Worm (Caenorhabditis elegans): ENCODE data around the gene W05E10.1.

The W05E10.1 gene

ce11 chrV:11649254-11649653 lies 42.2 kb downstream of the W05E10.1 start:
- no peak for TF ChIP-seq unc-62 (GFP tag; optimal IDR thresholded peaks at IDR 0.05)

ce11 chrV:11648435-11648834 lies 43.1 kb downstream of the W05E10.1 start:
- no peak for TF ChIP-seq unc-62 (GFP tag; optimal IDR thresholded peaks at IDR 0.05)

- TF ChIP-seq unc-62 (GFP tag; optimal IDR thresholded peaks at IDR 0.05) = no peak
Measured at ce11 chrV:11647821-11648220, 43.7 kb downstream of the W05E10.1 start.

ce11 chrV:11645244-11645643 lies 46.2 kb downstream of the W05E10.1 start, which contains the start of gene skp-1:
TSS of gene skp-1 (plus strand) at chrV:11645481.
- TF ChIP-seq unc-62 (GFP tag; optimal IDR thresholded peaks at IDR 0.05) = no peak

- no peak for TF ChIP-seq unc-62 (GFP tag; optimal IDR thresholded peaks at IDR 0.05)
Measured at ce11 chrV:11644166-11644565, 47.3 kb downstream of the W05E10.1 start, which contains the start of gene bir-1. TSS of gene bir-1 (plus strand) at chrV:11644477.

- TF ChIP-seq unc-62 (GFP tag; optimal IDR thresholded peaks at IDR 0.05) = no peak
Measured at ce11 chrV:11641298-11641787, 50.1 kb downstream of the W05E10.1 start.
